Worm (Caenorhabditis elegans): ENCODE measurements around the gene wdr-54.

Gene wdr-54

DNA sequence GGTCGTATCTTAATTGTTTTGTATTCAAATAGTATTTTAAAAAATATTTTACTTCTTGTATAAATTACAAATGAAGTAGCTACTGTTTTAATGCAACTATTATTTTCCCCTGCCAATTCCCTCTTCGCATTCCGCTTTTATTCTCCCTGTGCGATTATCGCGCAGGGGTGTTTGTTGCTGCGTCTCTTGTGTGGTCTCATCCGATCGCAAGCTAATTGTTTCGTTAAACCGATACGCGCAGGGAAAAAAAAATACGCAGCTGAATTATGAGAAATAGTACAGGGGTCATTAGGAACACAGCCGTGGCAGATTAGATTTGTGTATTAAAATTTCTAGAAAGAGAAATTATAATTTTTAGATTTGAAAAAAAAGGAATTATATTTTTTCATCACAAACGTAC lies 22.2 kb upstream of the wdr-54 start:
- TF ChIP-seq bed-3 (GFP tag; optimal IDR thresholded peaks at IDR 0.05) (peak; percentile 51), unc-62 (GFP tag; optimal IDR thresholded peaks at IDR 0.05) (peak; percentile 69), snpc-4 (tag; optimal IDR thresholded peaks at IDR 0.05) (no peak), nhr-12 (tag; optimal IDR thresholded peaks at IDR 0.05) (peak; percentile 74), lsy-2 (tag; optimal IDR thresholded peaks at IDR 0.05) (peak; percentile 89), nhr-237 (tag; optimal IDR thresholded peaks at IDR 0.05) (peak; percentile 99), ces-1 (GFP tag; optimal IDR thresholded peaks at IDR 0.05) (peak; percentile 96), lin-32 (GFP tag; optimal IDR thresholded peaks at IDR 0.05) (peak; percentile 14), mls-2 (tag; optimal IDR thresholded peaks at IDR 0.05) (peak; percentile 83), lin-13 (tag; optimal IDR thresholded peaks at IDR 0.05) (peak; percentile 84), ceh-39 (tag; optimal IDR thresholded peaks at IDR 0.05) (peak; percentile 98), mep-1 (tag; optimal IDR thresholded peaks at IDR 0.05) (peak; percentile 96), nhr-28 (tag; optimal IDR thresholded peaks at IDR 0.05) (peak; percentile 66), flh-1 (GFP tag; optimal IDR thresholded peaks at IDR 0.05) (no peak), tbx-8 (GFP tag; optimal IDR thresholded peaks at IDR 0.05) (peak; percentile 59), pha-4 (tag; optimal IDR thresholded peaks at IDR 0.05) (peak; percentile 98), elt-1 (tag; optimal IDR thresholded peaks at IDR 0.05; ENCODE audit: borderline replicate concordance, insufficient read depth) (no peak), sptf-1 (tag; optimal IDR thresholded peaks at IDR 0.05) (peak; percentile 92), nhr-2 (tag; optimal IDR thresholded peaks at IDR 0.05) (peak; percentile 38), drap-1 (GFP tag; optimal IDR thresholded peaks at IDR 0.05) (peak; percentile 93), unc-120 (tag; optimal IDR thresholded peaks at IDR 0.05; ENCODE audit: poor library complexity, severe bottlenecking) (peak; percentile 78), blmp-1 (tag; optimal IDR thresholded peaks at IDR 0.05) (peak; percentile 16), hlh-1 (tag; optimal IDR thresholded peaks at IDR 0.05) (peak; percentile 84), sem-2 (GFP tag; optimal IDR thresholded peaks at IDR 0.05) (no peak), mab-5 (tag; optimal IDR thresholded peaks at IDR 0.05) (peak; percentile 92), elt-3 (tag; optimal IDR thresholded peaks at IDR 0.05) (peak; percentile 94), ceh-83 (GFP tag; optimal IDR thresholded peaks at IDR 0.05) (peak; percentile 43), ceh-43 (GFP tag; optimal IDR thresholded peaks at IDR 0.05) (peak; percentile 74), zip-8 (tag; optimal IDR thresholded peaks at IDR 0.05) (no peak), ham-2 (GFP tag; optimal IDR thresholded peaks at IDR 0.05) (peak; percentile 38), nhr-76 (tag; optimal IDR thresholded peaks at IDR 0.05) (no peak), cnd-1 (tag; optimal IDR thresholded peaks at IDR 0.05) (peak; percentile 86), M03D4.4 (tag; optimal IDR thresholded peaks at IDR 0.05) (peak; percentile 78), ztf-11 (tag; optimal IDR thresholded peaks at IDR 0.05) (peak; percentile 84), unc-39 (tag; optimal IDR thresholded peaks at IDR 0.05) (peak; percentile 92)

DNA sequence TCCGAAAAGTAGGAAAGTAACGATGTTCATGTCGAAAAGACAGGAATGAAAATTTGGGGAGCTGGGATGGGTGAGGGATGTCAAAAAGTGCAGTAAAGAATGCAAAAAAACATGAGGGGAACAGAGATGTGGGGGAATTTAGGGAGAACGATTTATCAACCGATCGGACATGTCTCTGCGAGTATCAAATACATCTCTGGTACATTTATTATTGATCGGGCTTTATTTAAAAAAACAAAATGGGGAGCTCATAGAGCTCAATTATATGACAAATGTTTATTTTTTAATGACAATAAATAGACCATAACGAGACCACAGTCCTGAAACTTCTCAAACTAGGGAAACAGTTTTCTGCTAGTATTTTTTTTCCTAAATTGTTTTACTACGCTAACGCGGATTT lies 18.0 kb upstream of the wdr-54 start, which contains the start of gene F25E2.2:
Gene F25E2.2 (minus strand): TSS at position 101 of the 400 bp plus-strand sequence.
- no peak for TF ChIP-seq unc-39 (tag; optimal IDR thresholded peaks at IDR 0.05)
- TF ChIP-seq bed-3 (GFP tag; optimal IDR thresholded peaks at IDR 0.05): no peak
- no peak for TF ChIP-seq ham-2 (GFP tag; optimal IDR thresholded peaks at IDR 0.05)
- TF ChIP-seq ces-1 (GFP tag; optimal IDR thresholded peaks at IDR 0.05): no peak
- TF ChIP-seq nhr-237 (tag; optimal IDR thresholded peaks at IDR 0.05): no peak
- no peak for TF ChIP-seq elt-3 (tag; optimal IDR thresholded peaks at IDR 0.05)
- no peak for TF ChIP-seq sptf-1 (tag; optimal IDR thresholded peaks at IDR 0.05)
- TF ChIP-seq ceh-39 (tag; optimal IDR thresholded peaks at IDR 0.05): no peak
- TF ChIP-seq unc-62 (GFP tag; optimal IDR thresholded peaks at IDR 0.05): no peak
- TF ChIP-seq lsy-2 (tag; optimal IDR thresholded peaks at IDR 0.05): no peak
- TF ChIP-seq lin-13 (tag; optimal IDR thresholded peaks at IDR 0.05): no peak

DNA sequence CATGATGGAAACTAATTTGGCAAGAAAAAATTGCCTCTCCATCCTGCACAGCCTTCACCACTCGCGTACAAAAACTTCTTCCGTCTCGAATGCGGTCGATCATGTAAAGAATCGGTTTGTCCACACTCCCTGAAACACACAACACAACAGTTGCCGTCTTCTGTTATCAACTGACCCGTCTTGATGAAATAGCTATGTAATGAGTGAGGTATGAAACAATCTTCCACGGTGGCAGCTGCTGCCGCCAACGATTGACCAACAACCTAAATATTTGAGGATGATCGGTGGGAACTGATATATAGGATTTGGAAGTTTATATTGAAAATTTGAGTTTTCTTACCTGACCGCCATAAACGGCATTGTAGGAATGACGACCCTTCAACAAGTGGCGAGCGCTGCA lies 16.4 kb upstream of the wdr-54 start:
- TF ChIP-seq unc-120 (tag; optimal IDR thresholded peaks at IDR 0.05; ENCODE audit: poor library complexity, severe bottlenecking): peak; percentile 40
- peak; percentile 93 for TF ChIP-seq hlh-1 (tag; optimal IDR thresholded peaks at IDR 0.05)
- TF ChIP-seq cnd-1 (tag; optimal IDR thresholded peaks at IDR 0.05): no peak

DNA sequence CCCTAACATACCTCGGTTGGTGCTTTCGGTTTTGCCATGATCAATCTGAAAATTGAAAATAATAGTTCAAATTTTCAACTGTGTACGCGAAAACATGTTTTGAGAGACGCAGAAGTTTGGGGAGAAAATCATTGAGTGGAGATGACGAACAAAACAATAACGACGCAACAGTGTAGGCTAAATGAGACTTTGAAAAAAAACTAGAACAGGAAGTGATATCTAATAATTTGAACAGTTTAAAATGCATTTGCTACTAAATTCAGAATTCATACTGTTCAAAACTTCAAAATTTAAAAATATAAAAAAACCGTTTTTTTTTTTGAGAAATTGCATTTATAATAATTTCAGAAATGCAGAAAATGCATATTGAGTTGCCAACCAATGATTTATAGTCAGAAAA lies 15.6 kb upstream of the wdr-54 start, which contains the start of gene F25E2.3:
Gene F25E2.3 (minus strand): TSS at position 101 of the 400 bp plus-strand sequence.
- TF ChIP-seq snpc-4 (tag; optimal IDR thresholded peaks at IDR 0.05) (no peak), nhr-76 (tag; optimal IDR thresholded peaks at IDR 0.05) (no peak), ces-1 (GFP tag; optimal IDR thresholded peaks at IDR 0.05) (no peak), drap-1 (GFP tag; optimal IDR thresholded peaks at IDR 0.05) (no peak), ztf-11 (tag; optimal IDR thresholded peaks at IDR 0.05) (no peak), tbx-8 (GFP tag; optimal IDR thresholded peaks at IDR 0.05) (no peak), nhr-12 (tag; optimal IDR thresholded peaks at IDR 0.05) (no peak), mls-2 (tag; optimal IDR thresholded peaks at IDR 0.05) (no peak), sem-2 (GFP tag; optimal IDR thresholded peaks at IDR 0.05) (no peak), ham-2 (GFP tag; optimal IDR thresholded peaks at IDR 0.05) (no peak), mep-1 (tag; optimal IDR thresholded peaks at IDR 0.05) (no peak), lin-13 (tag; optimal IDR thresholded peaks at IDR 0.05) (no peak), unc-39 (tag; optimal IDR thresholded peaks at IDR 0.05) (no peak), M03D4.4 (tag; optimal IDR thresholded peaks at IDR 0.05) (no peak), mab-5 (tag; optimal IDR thresholded peaks at IDR 0.05) (no peak)

All from whole organism, mixed stage, embryonic.